Fruit fly (Drosophila melanogaster): ENCODE data around the gene ems.

Gene ems

DNA sequence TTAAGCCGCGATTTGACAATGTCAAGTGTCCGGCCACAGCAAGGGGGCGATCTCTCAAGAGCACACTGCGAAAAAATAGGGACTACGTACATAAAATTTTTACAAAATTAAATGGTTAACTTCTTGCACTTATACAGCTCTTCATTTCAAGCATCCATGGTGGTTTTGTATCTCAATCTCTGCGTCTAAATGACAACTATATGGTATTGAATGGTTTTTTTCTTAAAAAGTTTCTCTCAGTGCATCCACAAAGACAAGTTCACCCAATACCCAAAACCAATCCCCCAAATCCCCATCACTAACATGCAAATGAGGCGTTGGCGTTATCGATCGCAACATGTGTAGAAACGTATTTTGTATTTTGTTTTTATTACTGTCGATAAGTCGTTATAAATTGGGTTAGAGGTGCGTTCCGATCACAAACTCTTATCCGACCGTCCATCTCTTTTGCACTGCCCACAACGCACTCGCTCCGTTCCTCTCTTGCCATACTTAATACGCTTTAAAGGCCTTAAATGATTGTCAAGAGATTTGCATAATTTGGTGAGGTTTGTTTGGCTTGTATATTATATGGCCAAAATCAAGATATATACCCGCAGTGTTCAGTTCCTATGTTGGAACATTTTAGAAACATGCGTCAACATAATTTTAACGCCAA lies 13.2 kb downstream of the ems start (continued):
- TF ChIP-seq ind (GFP tag; optimal IDR thresholded peaks at IDR 0.05) (peak; percentile 75), sug (tag; optimal IDR thresholded peaks at IDR 0.05) (peak; percentile 15), CG17186 (GFP tag; optimal IDR thresholded peaks at IDR 0.05) (no peak), CG2116 (GFP tag; optimal IDR thresholded peaks at IDR 0.05) (peak; percentile 36), CG14965 (GFP tag; optimal IDR thresholded peaks at IDR 0.05; ENCODE audit: borderline replicate concordance) (no peak), CG2712 (tag; optimal IDR thresholded peaks at IDR 0.05) (peak; percentile 86), Gsc (GFP tag; IDR thresholded peaks at IDR 0.05) (peak; percentile 61), CG7928 (GFP tag; optimal IDR thresholded peaks at IDR 0.05) (peak; percentile 13), CG14050 (GFP tag; IDR thresholded peaks at IDR 0.05) (peak; percentile 62), CG16863 (GFP tag; optimal IDR thresholded peaks at IDR 0.05) (peak; percentile 69), HHEX (GFP tag; optimal IDR thresholded peaks at IDR 0.05) (peak; percentile 67), CG2889 (GFP tag; IDR thresholded peaks at IDR 0.05) (no peak), Atf6 (GFP tag; IDR thresholded peaks at IDR 0.05) (peak; percentile 70; the same call in 1 of the 2 replicates), CG9876 (GFP tag; optimal IDR thresholded peaks at IDR 0.05) (peak; percentile 23), jumu (GFP tag; optimal IDR thresholded peaks at IDR 0.05) (peak; percentile 70), Spps (tag; optimal IDR thresholded peaks at IDR 0.05) (peak; percentile 52), CG12769 (tag; optimal IDR thresholded peaks at IDR 0.05) (peak; percentile 77), CG17612 (GFP tag; IDR thresholded peaks at IDR 0.05) (0 out of 2 replicates have a peak, but pooled peaks have one; percentile 52), CG11093 (GFP tag; IDR thresholded peaks at IDR 0.05) (peak; percentile 63; the same call in 2 of the 3 replicates), CG30020 (tag; optimal IDR thresholded peaks at IDR 0.05) (no peak), Oaz (GFP tag; IDR thresholded peaks at IDR 0.05) (peak; percentile 60), ATbp (GFP tag; optimal IDR thresholded peaks at IDR 0.05) (peak; percentile 75), wor (GFP tag; IDR thresholded peaks at IDR 0.05) (peak; percentile 67; the same call in 1 of the 2 replicates), gsb-n (tag; optimal IDR thresholded peaks at IDR 0.05) (peak; percentile 35), sim (GFP tag; IDR thresholded peaks at IDR 0.05) (peak; percentile 60; the same call in 1 of the 2 replicates), ato (GFP tag; IDR thresholded peaks at IDR 0.05; ENCODE audit: partially characterized antibody) (no peak), CG15011 (GFP tag; optimal IDR thresholded peaks at IDR 0.05) (peak; percentile 51), bbx (GFP tag; IDR thresholded peaks at IDR 0.05; ENCODE audit: partially characterized antibody) (no peak), CG2678 (tag; optimal IDR thresholded peaks at IDR 0.05) (peak; percentile 85), CG7839 (tag; optimal IDR thresholded peaks at IDR 0.05) (peak; percentile 85), sc (optimal IDR thresholded peaks at IDR 0.05) (no peak), sc (GFP tag; optimal IDR thresholded peaks at IDR 0.05) (peak; percentile 42), trem (tag; optimal IDR thresholded peaks at IDR 0.05) (peak; percentile 63), crol (GFP tag; IDR thresholded peaks at IDR 0.05) (no peak), CG6254 (GFP tag; optimal IDR thresholded peaks at IDR 0.05) (peak; percentile 52), bigmax (GFP tag; optimal IDR thresholded peaks at IDR 0.05) (no peak), CG10565 (GFP tag; optimal IDR thresholded peaks at IDR 0.05) (peak; percentile 22), CG17385 (GFP tag; optimal IDR thresholded peaks at IDR 0.05) (peak; percentile 68), Trl (optimal IDR thresholded peaks at IDR 0.05) (no peak), Trl (GFP tag; optimal IDR thresholded peaks at IDR 0.05) (peak; percentile 79), CG11456 (GFP tag; IDR thresholded peaks at IDR 0.05) (peak; percentile 85), CG7786 (GFP tag; optimal IDR thresholded peaks at IDR 0.05) (peak; percentile 64), ac (GFP tag; optimal IDR thresholded peaks at IDR 0.05) (no peak), lov (optimal IDR thresholded peaks at IDR 0.05) (no peak), lov (GFP tag; IDR thresholded peaks at IDR 0.05) (peak; percentile 83; the same call in 2 of the 3 replicates), Med (GFP tag) (peak; percentile 97), CG7372 (GFP tag; IDR thresholded peaks at IDR 0.05) (peak; percentile 65), unpg (GFP tag; optimal IDR thresholded peaks at IDR 0.05) (peak; percentile 84), Xrp1 (GFP tag; IDR thresholded peaks at IDR 0.05) (peak; percentile 86), kah (GFP tag; optimal IDR thresholded peaks at IDR 0.05) (peak; percentile 46)

Data from whole organism, embryonic.